Fruit fly (Drosophila melanogaster): ENCODE results near the gene CG17261.

The CG17261 gene

dm6 chr2L:3037153-3037579 lies 5.2 kb upstream of the CG17261 start, which contains the start of the genes CG17260 and SerRS (continued):
- TF ChIP-seq zfh2 (GFP tag; optimal IDR thresholded peaks at IDR 0.05) (peak; percentile 97), Taf1 (GFP tag; IDR thresholded peaks at IDR 0.05) (peak; percentile 82), CG2712 (tag; optimal IDR thresholded peaks at IDR 0.05) (peak; percentile 95), CG3065 (GFP tag; optimal IDR thresholded peaks at IDR 0.05) (peak; percentile 83), CG4707 (GFP tag; optimal IDR thresholded peaks at IDR 0.05) (no peak), tin (GFP tag; optimal IDR thresholded peaks at IDR 0.05) (peak; percentile 92), tgo (GFP tag; IDR thresholded peaks at IDR 0.05) (peak; percentile 94), NC2α (GFP tag; optimal IDR thresholded peaks at IDR 0.05) (peak; percentile 73), CG18619 (GFP tag; optimal IDR thresholded peaks at IDR 0.05) (peak; percentile 89), mirr (GFP tag; optimal IDR thresholded peaks at IDR 0.05) (peak; percentile 76), D (optimal IDR thresholded peaks at IDR 0.05) (no peak), D (GFP tag; optimal IDR thresholded peaks at IDR 0.05) (peak; percentile 76), CG15514 (GFP tag; optimal IDR thresholded peaks at IDR 0.05) (peak; percentile 88), Nf-YC (tag; optimal IDR thresholded peaks at IDR 0.05) (peak; percentile 86), Dp (GFP tag; optimal IDR thresholded peaks at IDR 0.05) (peak; percentile 32), CG4360 (GFP tag; IDR thresholded peaks at IDR 0.05) (no peak), CG18011 (GFP tag; optimal IDR thresholded peaks at IDR 0.05) (peak; percentile 84), Max (GFP tag; optimal IDR thresholded peaks at IDR 0.05) (peak; percentile 97), repo (GFP tag; optimal IDR thresholded peaks at IDR 0.05) (peak; percentile 68), Dref (GFP tag; IDR thresholded peaks at IDR 0.05) (peak; percentile 25; the same call in 1 of the 2 replicates), CG13894 (tag; optimal IDR thresholded peaks at IDR 0.05) (peak; percentile 82), Neu2 (GFP tag; optimal IDR thresholded peaks at IDR 0.05; ENCODE audit: borderline replicate concordance) (peak; percentile 25), wek (GFP tag; optimal IDR thresholded peaks at IDR 0.05) (no peak), CG4282 (GFP tag; optimal IDR thresholded peaks at IDR 0.05) (peak; percentile 54), CG30403 (GFP tag; optimal IDR thresholded peaks at IDR 0.05) (peak; percentile 98), CG32772 (GFP tag; IDR thresholded peaks at IDR 0.05) (peak; percentile 96), CG10543 (GFP tag; optimal IDR thresholded peaks at IDR 0.05) (peak; percentile 91), maf-S (GFP tag; optimal IDR thresholded peaks at IDR 0.05) (peak; percentile 93), CG31224 (GFP tag; IDR thresholded peaks at IDR 0.05) (peak; percentile 89), Camta (GFP tag; optimal IDR thresholded peaks at IDR 0.05) (peak; percentile 77), stwl (tag; optimal IDR thresholded peaks at IDR 0.05) (peak; percentile 73), klu (GFP tag; IDR thresholded peaks at IDR 0.05) (peak; percentile 94), Dip3 (GFP tag; optimal IDR thresholded peaks at IDR 0.05) (peak; percentile 97), CG2120 (GFP tag; optimal IDR thresholded peaks at IDR 0.05) (peak; percentile 98), CG6654 (GFP tag; optimal IDR thresholded peaks at IDR 0.05) (peak; percentile 65), CG17186 (GFP tag; optimal IDR thresholded peaks at IDR 0.05) (peak; percentile 74), hbn (GFP tag; IDR thresholded peaks at IDR 0.05; ENCODE audit: partially characterized antibody) (peak; percentile 50), ssp (GFP tag; IDR thresholded peaks at IDR 0.05) (peak; percentile 90), CG12299 (tag; optimal IDR thresholded peaks at IDR 0.05) (peak; percentile 84), toy (GFP tag; IDR thresholded peaks at IDR 0.05) (peak; percentile 68; the same call in 1 of the 2 replicates), odd (GFP tag; optimal IDR thresholded peaks at IDR 0.05) (no peak), Oli (tag; optimal IDR thresholded peaks at IDR 0.05) (peak; percentile 90), CG7271 (tag; optimal IDR thresholded peaks at IDR 0.05) (peak; percentile 75), CG16813 (GFP tag; IDR thresholded peaks at IDR 0.05; ENCODE audit: partially characterized antibody) (peak; percentile 61), Bdp1 (GFP tag; optimal IDR thresholded peaks at IDR 0.05) (peak; percentile 89), E2f1 (GFP tag; IDR thresholded peaks at IDR 0.05) (peak; percentile 93), CG2129 (GFP tag; IDR thresholded peaks at IDR 0.05; ENCODE audit: partially characterized antibody) (no peak), CG12155 (GFP tag; optimal IDR thresholded peaks at IDR 0.05) (peak; percentile 94), CG15696 (tag; optimal IDR thresholded peaks at IDR 0.05) (peak; percentile 85), ash1 (GFP tag; optimal IDR thresholded peaks at IDR 0.05) (peak; percentile 8), Ets97D (GFP tag; optimal IDR thresholded peaks at IDR 0.05) (peak; percentile 80)
